Worm (Caenorhabditis elegans) whole organism, mixed stage, embryonic: ENCODE data around the gene B0334.13.

Source experiments
- M03D4.4 ChIP-seq: sonication (generic microtip); optimal IDR thresholded peaks from 2 replicates; lab custom pipeline; 2017; ENCODE audit warnings: mild to moderate bottlenecking, missing genetic modification characterization, missing compliant biosample characterization
- bed-3 ChIP-seq: fragments of 200-800 bp; sonication (Bioruptor generic); optimal IDR thresholded peaks from 3 replicates; lab custom pipeline; 2018; ENCODE audit warnings: mild to moderate bottlenecking, missing genetic modification characterization, moderate library complexity, missing compliant biosample characterization
- blmp-1 ChIP-seq: fragments of 150-350 bp; optimal IDR thresholded peaks from 2 replicates; lab custom pipeline; 2014; ENCODE audit warnings: missing biosample characterization, missing genetic modification characterization
- ceh-39 ChIP-seq: fragments of 150-350 bp; optimal IDR thresholded peaks from 2 replicates; lab custom pipeline; 2014; ENCODE audit warnings: missing biosample characterization, missing genetic modification characterization
- ceh-43 ChIP-seq: fragments of 200-800 bp; sonication (Bioruptor generic); optimal IDR thresholded peaks from 2 replicates; lab custom pipeline; 2018; ENCODE audit warnings: mild to moderate bottlenecking, missing genetic modification characterization, moderate library complexity, missing compliant biosample characterization
- ceh-83 ChIP-seq: fragments of 200-800 bp; sonication (Bioruptor generic); optimal IDR thresholded peaks from 2 replicates; lab custom pipeline; 2018; ENCODE audit warnings: mild to moderate bottlenecking, missing genetic modification characterization, missing compliant biosample characterization
- ces-1 ChIP-seq: fragments of 150-350 bp; optimal IDR thresholded peaks from 2 replicates; lab custom pipeline; 2014; ENCODE audit warnings: missing biosample characterization, missing genetic modification reagents, missing genetic modification characterization
- cnd-1 ChIP-seq: fragments of 200-800 bp; sonication (Bioruptor generic); optimal IDR thresholded peaks from 2 replicates; lab custom pipeline; 2018; ENCODE audit warnings: mild to moderate bottlenecking, missing genetic modification characterization, missing compliant biosample characterization
- drap-1 ChIP-seq: fragments of 200-800 bp; sonication (Bioruptor generic); optimal IDR thresholded peaks from 3 replicates; lab custom pipeline; 2018; ENCODE audit warnings: mild to moderate bottlenecking, missing genetic modification characterization, missing compliant biosample characterization
- elt-1 ChIP-seq: sonication (generic microtip); optimal IDR thresholded peaks from 2 replicates; lab custom pipeline; 2017; ENCODE audit warnings: missing genetic modification characterization, mild to moderate bottlenecking, missing compliant biosample characterization, antibody characterized with exemption, moderate library complexity, borderline replicate concordance; ENCODE audit not compliant: insufficient read depth
- elt-3 ChIP-seq: fragments of 150-350 bp; optimal IDR thresholded peaks from 2 replicates; lab custom pipeline; 2014; ENCODE audit warnings: missing biosample characterization, missing genetic modification characterization
- flh-1 ChIP-seq: fragments of 200-800 bp; sonication (Bioruptor generic); optimal IDR thresholded peaks from 2 replicates; lab custom pipeline; 2018; ENCODE audit warnings: mild to moderate bottlenecking, missing genetic modification characterization, moderate library complexity, missing compliant biosample characterization
- ham-2 ChIP-seq: fragments of 200-800 bp; sonication (Bioruptor generic); optimal IDR thresholded peaks from 2 replicates; lab custom pipeline; 2018; ENCODE audit warnings: mild to moderate bottlenecking, missing genetic modification characterization, missing compliant biosample characterization
- hlh-1 ChIP-seq: fragments of 150-350 bp; optimal IDR thresholded peaks from 2 replicates; lab custom pipeline; 2014; ENCODE audit warnings: missing biosample characterization, missing genetic modification reagents, missing genetic modification characterization
- lin-13 ChIP-seq: fragments of 150-350 bp; optimal IDR thresholded peaks from 2 replicates; lab custom pipeline; 2014; ENCODE audit warnings: missing biosample characterization, missing genetic modification characterization
- lin-32 ChIP-seq: fragments of 200-800 bp; sonication (Bioruptor generic); optimal IDR thresholded peaks from 2 replicates; lab custom pipeline; 2018; ENCODE audit warnings: mild to moderate bottlenecking, missing genetic modification characterization, missing compliant biosample characterization
- lsy-2 ChIP-seq: fragments of 150-350 bp; optimal IDR thresholded peaks from 2 replicates; lab custom pipeline; 2014; ENCODE audit warnings: missing biosample characterization, missing genetic modification characterization
- mab-5 ChIP-seq: fragments of 150-350 bp; optimal IDR thresholded peaks from 2 replicates; lab custom pipeline; 2014; ENCODE audit warnings: missing biosample characterization, missing genetic modification characterization
- mep-1 ChIP-seq: fragments of 150-350 bp; optimal IDR thresholded peaks from 2 replicates; lab custom pipeline; 2017; ENCODE audit warnings: missing biosample characterization, missing genetic modification reagents, missing genetic modification characterization, inconsistent platforms
- mls-2 ChIP-seq: sonication (generic microtip); optimal IDR thresholded peaks from 2 replicates; lab custom pipeline; 2016; ENCODE audit warnings: mild to moderate bottlenecking, missing genetic modification characterization, moderate library complexity, missing compliant biosample characterization
- nhr-12 ChIP-seq: fragments of 150-350 bp; optimal IDR thresholded peaks from 2 replicates; lab custom pipeline; 2014; ENCODE audit warnings: missing biosample characterization, missing genetic modification characterization
- nhr-2 ChIP-seq: fragments of 150-350 bp; optimal IDR thresholded peaks from 2 replicates; lab custom pipeline; 2014; ENCODE audit warnings: missing biosample characterization, missing genetic modification characterization
- nhr-237 ChIP-seq: fragments of 150-350 bp; optimal IDR thresholded peaks from 2 replicates; lab custom pipeline; 2014; ENCODE audit warnings: missing biosample characterization, missing genetic modification characterization
- nhr-76 ChIP-seq: sonication (generic microtip); optimal IDR thresholded peaks from 2 replicates; lab custom pipeline; 2017; ENCODE audit warnings: missing biosample characterization, missing genetic modification characterization
- pha-4 ChIP-seq: fragments of 150-350 bp; optimal IDR thresholded peaks from 2 replicates; lab custom pipeline; 2018; ENCODE audit warnings: missing biosample characterization, missing genetic modification reagents, missing genetic modification characterization
- sem-2 ChIP-seq: fragments of 200-800 bp; sonication (Bioruptor generic); optimal IDR thresholded peaks from 2 replicates; lab custom pipeline; 2018; ENCODE audit warnings: mild to moderate bottlenecking, missing genetic modification characterization, missing compliant biosample characterization
- snpc-4 ChIP-seq: fragments of 150-350 bp; optimal IDR thresholded peaks from 2 replicates; lab custom pipeline; 2014; ENCODE audit warnings: missing biosample characterization, missing genetic modification characterization
- sptf-1 ChIP-seq: sonication (generic microtip); optimal IDR thresholded peaks from 2 replicates; lab custom pipeline; 2017; ENCODE audit warnings: mild to moderate bottlenecking, missing genetic modification characterization, moderate library complexity, missing compliant biosample characterization
- tbx-8 ChIP-seq: fragments of 200-800 bp; sonication (Bioruptor generic); optimal IDR thresholded peaks from 2 replicates; lab custom pipeline; 2018; ENCODE audit warnings: mild to moderate bottlenecking, missing genetic modification characterization, moderate library complexity, missing compliant biosample characterization
- unc-120 ChIP-seq: sonication (generic microtip); optimal IDR thresholded peaks from 2 replicates; lab custom pipeline; 2017; ENCODE audit warnings: missing genetic modification characterization, missing compliant biosample characterization; ENCODE audit not compliant: poor library complexity, severe bottlenecking
- unc-39 ChIP-seq: fragments of 150-350 bp; optimal IDR thresholded peaks from 2 replicates; lab custom pipeline; 2014; ENCODE audit warnings: missing biosample characterization, missing genetic modification characterization
- unc-62 ChIP-seq: fragments of 150-350 bp; optimal IDR thresholded peaks from 2 replicates; lab custom pipeline; 2014; ENCODE audit warnings: missing biosample characterization, missing genetic modification reagents, missing genetic modification characterization
- zip-8 ChIP-seq: fragments of 150-350 bp; optimal IDR thresholded peaks from 2 replicates; lab custom pipeline; 2014; ENCODE audit warnings: missing biosample characterization, missing genetic modification characterization

B0334.13 gene

ce11 chrII:11471916-11472315 is 16.2 kb upstream of the B0334.13 start, which contains the start of gene mfn-1:
mfn-1 (minus strand) TSS chrII:11472016.
- no peak for TF ChIP-seq unc-120 (tag; lab: Kevin White, UChicago)
- no peak for TF ChIP-seq snpc-4 (tag; lab: Kevin White, UChicago)
- no peak for TF ChIP-seq nhr-76 (tag; lab: Kevin White, UChicago)
- no peak for TF ChIP-seq nhr-12
- no peak for TF ChIP-seq tbx-8 (GFP tag; lab: Kevin White, UChicago)
- TF ChIP-seq unc-62 (GFP tag; lab: Kevin White, UChicago), result no peak
- TF ChIP-seq ham-2 (GFP tag; lab: Kevin White, UChicago), result no peak
- no peak for TF ChIP-seq sem-2 (GFP tag; lab: Kevin White, UChicago)
- TF ChIP-seq ceh-39 (tag; lab: Kevin White, UChicago), result no peak
- TF ChIP-seq zip-8, result no peak
- no peak for TF ChIP-seq bed-3 (GFP tag; lab: Kevin White, UChicago)
- no peak for TF ChIP-seq mep-1 (tag; lab: Kevin White, UChicago)
- TF ChIP-seq elt-1, result no peak
- no peak for TF ChIP-seq hlh-1
- TF ChIP-seq ceh-83, result no peak
- TF ChIP-seq cnd-1 (tag; lab: Kevin White, UChicago), result no peak

- TF ChIP-seq unc-39 (tag; lab: Kevin White, UChicago) (no peak), ceh-83 (no peak), elt-3 (tag; lab: Kevin White, UChicago) (peak; percentile 7)
Observed at ce11 chrII:11472542-11472941, 15.6 kb upstream of the B0334.13 start.

- TF ChIP-seq cnd-1 (tag; lab: Kevin White, UChicago) (peak; percentile 51), ceh-39 (tag; lab: Kevin White, UChicago) (no peak), nhr-2 (no peak), M03D4.4 (peak; percentile 70), drap-1 (GFP tag; lab: Kevin White, UChicago) (peak; percentile 54), nhr-76 (tag; lab: Kevin White, UChicago) (no peak), hlh-1 (no peak), ceh-43 (peak; percentile 67), bed-3 (GFP tag; lab: Kevin White, UChicago) (peak; percentile 19), pha-4 (tag; lab: Kevin White, UChicago) (peak; percentile 69), sptf-1 (peak; percentile 81), ham-2 (GFP tag; lab: Kevin White, UChicago) (no peak), snpc-4 (tag; lab: Kevin White, UChicago) (no peak), flh-1 (no peak), unc-120 (tag; lab: Kevin White, UChicago) (peak; percentile 34), lin-13 (peak; percentile 80), tbx-8 (GFP tag; lab: Kevin White, UChicago) (no peak), mls-2 (tag; lab: Kevin White, UChicago) (peak; percentile 53), nhr-12 (no peak), lin-32 (GFP tag; lab: Kevin White, UChicago) (no peak), unc-62 (GFP tag; lab: Kevin White, UChicago) (no peak), unc-39 (tag; lab: Kevin White, UChicago) (no peak), blmp-1 (tag; lab: Kevin White, UChicago) (no peak), mep-1 (tag; lab: Kevin White, UChicago) (peak; percentile 89), mab-5 (no peak), nhr-237 (tag; lab: Kevin White, UChicago) (peak; percentile 5), lsy-2 (tag; lab: Kevin White, UChicago) (peak; percentile 74), ces-1 (peak; percentile 82)
Observed at ce11 chrII:11473525-11474181, 14.4 kb upstream of the B0334.13 start, which contains the start of the genes metl-1 and W02B12.11. metl-1 (minus strand) TSS chrII:11473575. W02B12.11 (plus strand) TSS chrII:11473861.

- TF ChIP-seq nhr-12 (no peak), cnd-1 (tag; lab: Kevin White, UChicago) (no peak), flh-1 (no peak), zip-8 (no peak), nhr-76 (tag; lab: Kevin White, UChicago) (no peak), elt-1 (no peak), sptf-1 (no peak), drap-1 (GFP tag; lab: Kevin White, UChicago) (no peak), hlh-1 (no peak), mep-1 (tag; lab: Kevin White, UChicago) (no peak), unc-62 (GFP tag; lab: Kevin White, UChicago) (no peak), snpc-4 (tag; lab: Kevin White, UChicago) (no peak), tbx-8 (GFP tag; lab: Kevin White, UChicago) (no peak), elt-3 (tag; lab: Kevin White, UChicago) (no peak), nhr-237 (tag; lab: Kevin White, UChicago) (no peak)
Observed at ce11 chrII:11476410-11476809, 11.7 kb upstream of the B0334.13 start, which contains the start of gene W02B12.16. W02B12.16 (minus strand) TSS chrII:11476510.
